Fruit fly (Drosophila melanogaster) Kc167 (cell line): Measurements from ENCODE around the gene CG14042.

Experiments
- Myc ChIP-seq: fragments of >200 bp; optimal IDR thresholded peaks from 2 replicates; lab custom pipeline; 2017; ENCODE audit warnings: missing external identifiers
- Sin3A ChIP-seq: fragments of >200 bp; optimal IDR thresholded peaks from 2 replicates; lab custom pipeline; 2018; ENCODE audit warnings: missing external identifiers
- h ChIP-seq: fragments of >200 bp; optimal IDR thresholded peaks from 3 replicates; lab custom pipeline; 2018; ENCODE audit warnings: missing external identifiers
- psq ChIP-seq: fragments of >200 bp; optimal IDR thresholded peaks from 2 replicates; lab custom pipeline; 2017; ENCODE audit warnings: missing external identifiers
- ttk ChIP-seq: sonication (Bioruptor generic); optimal IDR thresholded peaks from 2 replicates; lab custom pipeline; 2017; ENCODE audit warnings: missing external identifiers

DNA sequence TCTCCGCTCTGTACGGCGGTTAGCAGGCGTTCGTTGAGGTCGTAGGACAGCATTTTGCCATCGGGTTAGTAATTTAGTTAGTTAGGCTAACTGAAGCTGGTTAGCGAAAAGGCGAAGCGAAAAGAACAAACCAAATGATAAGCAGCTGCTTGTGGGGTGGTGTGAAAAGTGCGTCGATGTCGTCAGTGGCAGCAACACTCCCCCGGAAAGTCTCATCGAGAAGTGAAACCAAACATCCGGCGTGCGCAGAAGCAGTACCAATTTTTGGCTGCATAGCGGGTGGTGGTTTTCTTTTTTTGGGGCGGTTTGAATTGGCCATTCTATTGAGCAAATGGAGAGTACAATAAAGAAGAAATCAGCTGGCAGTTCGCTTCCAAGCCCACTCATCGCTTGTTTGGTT, 13.3 kb downstream of the CG14042 start, which contains the start of gene CG9121:
- no peak for TF ChIP-seq Myc (lab: Kevin White, UChicago)
- no peak for TF ChIP-seq ttk (lab: Kevin White, UChicago)
- TF ChIP-seq psq (lab: Kevin White, UChicago): no peak
- no peak for TF ChIP-seq h
- no peak for TF ChIP-seq Sin3A (lab: Kevin White, UChicago)
